Fruit fly (Drosophila melanogaster): Measurements from ENCODE around the gene Osi8.

DNA sequence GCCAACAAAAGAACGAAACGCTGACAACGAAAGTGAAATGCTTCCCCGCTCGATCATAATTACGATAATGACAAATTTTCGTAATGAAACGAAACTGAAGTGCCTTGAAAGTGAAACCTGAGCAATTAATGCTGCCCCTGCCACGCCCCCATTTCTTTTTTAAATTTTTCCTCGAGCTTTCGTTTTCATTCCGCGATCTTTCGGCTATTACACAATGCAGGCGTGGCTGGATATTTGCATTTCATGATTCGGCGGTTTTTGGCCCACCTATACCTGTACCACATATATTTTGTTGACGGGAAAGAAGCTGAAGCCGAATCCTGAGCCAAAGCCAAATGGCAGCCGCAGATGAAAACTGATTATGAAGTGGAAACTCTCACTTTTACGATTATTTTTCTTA lies 14.7 kb upstream of the Osi8 start:
- TF ChIP-seq psq (optimal IDR thresholded peaks at IDR 0.05) (no peak), ttk (optimal IDR thresholded peaks at IDR 0.05) (no peak)

Data from Kc167 (cell line).